Fruit fly (Drosophila melanogaster) whole organism, embryonic: ENCODE data around the gene CG43407.
A peak's percentile ranks its signal among the peaks of the same experiment; 100 is the strongest.

Experiments used
- Atf-2 ChIP-seq: fragments of 200-800 bp; sonication (Bioruptor generic); optimal IDR thresholded peaks from 2 replicates; lab custom pipeline; 2016; ENCODE audit warnings: missing biosample characterization, missing genetic modification characterization
- C15 ChIP-seq: fragments of 200-800 bp; sonication (Bioruptor generic); IDR thresholded peaks from 3 replicates; pipeline ENCODE4 v1.3.6; 2022; ENCODE audit warnings: missing biosample characterization, missing genetic modification characterization
- CG10565 ChIP-seq: fragments of 200-800 bp; sonication (Bioruptor generic); optimal IDR thresholded peaks from 3 replicates; lab custom pipeline; 2016; ENCODE audit warnings: missing biosample characterization, mild to moderate bottlenecking, missing genetic modification characterization
- CG11398 ChIP-seq: fragments of 200-800 bp; sonication (Bioruptor generic); optimal IDR thresholded peaks from 2 replicates; lab custom pipeline; 2016; ENCODE audit warnings: missing biosample characterization, missing genetic modification characterization
- CG11696 ChIP-seq: fragments of 200-800 bp; sonication (Bioruptor generic); IDR thresholded peaks from 2 replicates; pipeline ENCODE4 v1.3.6; 2022; ENCODE audit warnings: missing biosample characterization, missing genetic modification characterization
- CG12219 ChIP-seq: fragments of 200-800 bp; sonication (Bioruptor generic); optimal IDR thresholded peaks from 3 replicates; lab custom pipeline; 2018; ENCODE audit warnings: missing biosample characterization, mild to moderate bottlenecking, missing genetic modification characterization
- CG15073 ChIP-seq: fragments of 200-800 bp; sonication (Bioruptor generic); optimal IDR thresholded peaks from 2 replicates; lab custom pipeline; 2016; ENCODE audit warnings: missing biosample characterization, missing genetic modification characterization
- CG1602 ChIP-seq: fragments of 200-800 bp; sonication (Bioruptor generic); optimal IDR thresholded peaks from 3 replicates; lab custom pipeline; 2016; ENCODE audit warnings: missing biosample characterization, missing genetic modification characterization
- CG16779 ChIP-seq: fragments of 200-800 bp; sonication (Bioruptor generic); IDR thresholded peaks from 2 replicates; pipeline ENCODE4 v1.3.6; 2022; ENCODE audit warnings: missing biosample characterization, missing genetic modification characterization
- CG16815 ChIP-seq: fragments of 200-800 bp; sonication (Bioruptor generic); optimal IDR thresholded peaks from 3 replicates; lab custom pipeline; 2017; ENCODE audit warnings: missing biosample characterization, mild to moderate bottlenecking, missing genetic modification characterization
- CG17361 ChIP-seq: fragments of 200-800 bp; sonication (Bioruptor generic); IDR thresholded peaks from 3 replicates; pipeline ENCODE4 v1.3.6; 2022; ENCODE audit warnings: missing biosample characterization, missing genetic modification characterization
- CG17612 ChIP-seq: fragments of 200-800 bp; sonication (Bioruptor generic); IDR thresholded peaks from 2 replicates; pipeline ENCODE4 v1.3.6; 2022; ENCODE audit warnings: missing biosample characterization, missing genetic modification characterization
- CG2120 ChIP-seq: fragments of 200-800 bp; sonication (Bioruptor generic); optimal IDR thresholded peaks from 3 replicates; lab custom pipeline; 2016; ENCODE audit warnings: missing biosample characterization, missing genetic modification characterization
- CG31441 ChIP-seq: fragments of 200-800 bp; sonication (Bioruptor generic); IDR thresholded peaks from 2 replicates; pipeline ENCODE4 v1.3.6; 2022; ENCODE audit warnings: missing biosample characterization, missing genetic modification characterization
- CG3281 ChIP-seq: fragments of 200-800 bp; sonication (Bioruptor generic); optimal IDR thresholded peaks from 3 replicates; lab custom pipeline; 2017; ENCODE audit warnings: missing biosample characterization, mild to moderate bottlenecking, missing genetic modification characterization
- CG4360 ChIP-seq: fragments of 200-800 bp; sonication (Bioruptor generic); IDR thresholded peaks from 2 replicates; pipeline ENCODE4 v1.3.6; 2022; ENCODE audit warnings: missing biosample characterization, missing genetic modification characterization
- CG43689 ChIP-seq: fragments of 200-800 bp; sonication (Bioruptor generic); IDR thresholded peaks from 2 replicates; pipeline ENCODE4 v1.3.6; 2022; ENCODE audit warnings: missing biosample characterization, missing genetic modification characterization
- CG5953 ChIP-seq: fragments of 200-800 bp; sonication (Bioruptor generic); IDR thresholded peaks from 2 replicates; pipeline ENCODE4 v1.3.6; 2022; ENCODE audit warnings: missing biosample characterization, missing genetic modification characterization
- CG6791 ChIP-seq: fragments of 200-800 bp; sonication (Bioruptor generic); IDR thresholded peaks from 3 replicates; pipeline ENCODE4 v1.3.6; 2022; ENCODE audit warnings: missing biosample characterization, missing genetic modification characterization; ENCODE audit not compliant: partially characterized antibody
- CG6813 ChIP-seq: fragments of 200-800 bp; sonication (Bioruptor generic); optimal IDR thresholded peaks from 2 replicates; lab custom pipeline; 2017; ENCODE audit warnings: missing biosample characterization, missing genetic modification characterization, mild to moderate bottlenecking, moderate library complexity, missing genetic modification reagents
- CG6854 ChIP-seq: fragments of 200-800 bp; sonication (Bioruptor generic); optimal IDR thresholded peaks from 3 replicates; lab custom pipeline; 2017; ENCODE audit warnings: missing biosample characterization, mild to moderate bottlenecking, missing genetic modification characterization
- CG8281 ChIP-seq: fragments of 200-800 bp; sonication (Bioruptor generic); optimal IDR thresholded peaks from 2 replicates; lab custom pipeline; 2018; ENCODE audit warnings: missing biosample characterization, mild to moderate bottlenecking, missing genetic modification characterization, moderate library complexity
- CG8478 ChIP-seq: fragments of >200 bp; optimal IDR thresholded peaks from 2 replicates; lab custom pipeline; 2018
- D19B ChIP-seq: fragments of 200-800 bp; sonication (Bioruptor generic); optimal IDR thresholded peaks from 2 replicates; lab custom pipeline; 2017; ENCODE audit warnings: missing biosample characterization, mild to moderate bottlenecking, missing genetic modification characterization
- Elba2 ChIP-seq: fragments of 200-800 bp; sonication (Bioruptor generic); optimal IDR thresholded peaks from 3 replicates; lab custom pipeline; 2016; ENCODE audit warnings: missing biosample characterization, missing genetic modification characterization
- Ets97D ChIP-seq: fragments of 200-800 bp; sonication (Bioruptor generic); optimal IDR thresholded peaks from 3 replicates; lab custom pipeline; 2016; ENCODE audit warnings: missing biosample characterization, missing genetic modification characterization
- Fer1 ChIP-seq: fragments of 200-800 bp; sonication (Bioruptor generic); optimal IDR thresholded peaks from 2 replicates; lab custom pipeline; 2017; ENCODE audit warnings: missing biosample characterization, mild to moderate bottlenecking, missing genetic modification characterization
- HLH4C ChIP-seq: fragments of 200-800 bp; sonication (Bioruptor generic); IDR thresholded peaks from 3 replicates; pipeline ENCODE4 v1.3.6; 2022; ENCODE audit warnings: missing biosample characterization, missing genetic modification characterization; ENCODE audit not compliant: partially characterized antibody
- Hr78 ChIP-seq, 2 experiments: fragments of 200-800 bp in 1 of 2; fragments of >200 bp in 1 of 2; sonication (Bioruptor generic) in 1 of 2; optimal IDR thresholded peaks; 2 replicates each; lab custom pipeline; 2017 to 2019; ENCODE audit warnings: missing biosample characterization in 2 of 2, missing genetic modification characterization in 2 of 2, mild to moderate bottlenecking in 1 of 2, moderate library complexity in 1 of 2
- Jarid2 ChIP-seq: fragments of 200-800 bp; sonication (Bioruptor generic); optimal IDR thresholded peaks from 3 replicates; lab custom pipeline; 2017; ENCODE audit warnings: mild to moderate bottlenecking, missing biosample characterization, missing genetic modification reagents, missing genetic modification characterization
- Lpt ChIP-seq: fragments of >200 bp; optimal IDR thresholded peaks from 2 replicates; lab custom pipeline; 2018; ENCODE audit warnings: missing biosample characterization, missing genetic modification characterization
- MBD-R2 ChIP-seq: fragments of 200-800 bp; sonication (Bioruptor generic); IDR thresholded peaks from 2 replicates; pipeline ENCODE4 v1.3.6; 2022; ENCODE audit warnings: missing biosample characterization, missing genetic modification characterization
- Mad ChIP-seq: fragments of 200-800 bp; sonication (Bioruptor generic); optimal IDR thresholded peaks from 2 replicates; lab custom pipeline; 2016; ENCODE audit warnings: missing biosample characterization, missing genetic modification characterization
- Rfx ChIP-seq: fragments of 200-800 bp; sonication (Bioruptor generic); IDR thresholded peaks from 2 replicates; pipeline ENCODE4 v1.3.6; 2022; ENCODE audit warnings: missing biosample characterization, missing genetic modification characterization
- Sry-β ChIP-seq: fragments of 200-800 bp; sonication (Bioruptor generic); optimal IDR thresholded peaks from 2 replicates; lab custom pipeline; 2018; ENCODE audit warnings: missing biosample characterization, mild to moderate bottlenecking, missing genetic modification characterization, moderate library complexity
- TFAM ChIP-seq: fragments of 200-800 bp; sonication (Bioruptor generic); optimal IDR thresholded peaks from 2 replicates; lab custom pipeline; 2017; ENCODE audit warnings: missing biosample characterization, missing genetic modification characterization, inconsistent platforms
- amos ChIP-seq: fragments of 200-800 bp; sonication (Bioruptor generic); IDR thresholded peaks from 2 replicates; pipeline ENCODE4 v1.3.6; 2022; ENCODE audit warnings: missing biosample characterization, missing genetic modification characterization; ENCODE audit not compliant: partially characterized antibody
- dysf ChIP-seq: fragments of 200-800 bp; sonication (Bioruptor generic); IDR thresholded peaks from 3 replicates; pipeline ENCODE4 v1.3.6; 2022; ENCODE audit warnings: missing biosample characterization, missing genetic modification characterization
- fu2 ChIP-seq: fragments of 200-800 bp; sonication (Bioruptor generic); optimal IDR thresholded peaks from 2 replicates; lab custom pipeline; 2016; ENCODE audit warnings: missing biosample characterization, missing genetic modification characterization
- gsb-n ChIP-seq: fragments of 200-800 bp; sonication (Bioruptor generic); optimal IDR thresholded peaks from 3 replicates; lab custom pipeline; 2018; ENCODE audit warnings: missing biosample characterization, mild to moderate bottlenecking, missing genetic modification characterization
- hkb ChIP-seq, 2 experiments: fragments of 200-800 bp in 1 of 2; fragments of >200 bp in 1 of 2; sonication (Bioruptor generic) in 1 of 2; IDR thresholded peaks in 1 of 2; optimal IDR thresholded peaks in 1 of 2; 2 replicates each; pipeline versions ENCODE4 v1.3.6 to Lab custom; 2017 to 2022; ENCODE audit warnings: missing biosample characterization in 1 of 2, missing genetic modification characterization in 1 of 2
- lola ChIP-seq, 3 experiments: fragments of >200 bp in 2 of 3; fragments of 200-800 bp in 1 of 3; sonication (Bioruptor generic) in 1 of 3; optimal IDR thresholded peaks; 2 replicates each; lab custom pipeline; 2017 to 2019; ENCODE audit warnings: missing biosample characterization in 3 of 3, missing genetic modification characterization in 3 of 3, mild to moderate bottlenecking in 1 of 3, moderate library complexity in 1 of 3
- maf-S ChIP-seq: fragments of 200-800 bp; sonication (Bioruptor generic); optimal IDR thresholded peaks from 2 replicates; lab custom pipeline; 2016; ENCODE audit warnings: missing biosample characterization, missing genetic modification characterization
- nom ChIP-seq: fragments of 200-800 bp; sonication (Bioruptor generic); optimal IDR thresholded peaks from 2 replicates; lab custom pipeline; 2017; ENCODE audit warnings: missing biosample characterization, missing genetic modification characterization, mild to moderate bottlenecking, moderate library complexity, missing genetic modification reagents
- pb ChIP-seq: fragments of 200-800 bp; sonication (Bioruptor generic); optimal IDR thresholded peaks from 3 replicates; lab custom pipeline; 2016; ENCODE audit warnings: missing biosample characterization, missing genetic modification characterization
- ranshi ChIP-seq: fragments of 200-800 bp; sonication (Bioruptor generic); IDR thresholded peaks from 2 replicates; pipeline ENCODE4 v1.3.6; 2022; ENCODE audit warnings: missing biosample characterization, missing genetic modification characterization
- tgo ChIP-seq: fragments of 200-800 bp; sonication (Bioruptor generic); IDR thresholded peaks from 3 replicates; pipeline ENCODE4 v1.3.6; 2022; ENCODE audit warnings: missing biosample characterization, missing genetic modification characterization
- tin ChIP-seq: fragments of 200-800 bp; sonication (Bioruptor generic); optimal IDR thresholded peaks from 3 replicates; lab custom pipeline; 2016; ENCODE audit warnings: missing biosample characterization, missing genetic modification characterization
- twi ChIP-seq: fragments of 200-800 bp; optimal IDR thresholded peaks from 2 replicates; lab custom pipeline; 2019; ENCODE audit warnings: missing biosample characterization, mild to moderate bottlenecking, missing genetic modification characterization, moderate library complexity
- wek ChIP-seq: fragments of 200-800 bp; sonication (Bioruptor generic); optimal IDR thresholded peaks from 3 replicates; lab custom pipeline; 2018; ENCODE audit warnings: missing biosample characterization, mild to moderate bottlenecking, missing genetic modification characterization, moderate library complexity

CG43407 gene

DNA sequence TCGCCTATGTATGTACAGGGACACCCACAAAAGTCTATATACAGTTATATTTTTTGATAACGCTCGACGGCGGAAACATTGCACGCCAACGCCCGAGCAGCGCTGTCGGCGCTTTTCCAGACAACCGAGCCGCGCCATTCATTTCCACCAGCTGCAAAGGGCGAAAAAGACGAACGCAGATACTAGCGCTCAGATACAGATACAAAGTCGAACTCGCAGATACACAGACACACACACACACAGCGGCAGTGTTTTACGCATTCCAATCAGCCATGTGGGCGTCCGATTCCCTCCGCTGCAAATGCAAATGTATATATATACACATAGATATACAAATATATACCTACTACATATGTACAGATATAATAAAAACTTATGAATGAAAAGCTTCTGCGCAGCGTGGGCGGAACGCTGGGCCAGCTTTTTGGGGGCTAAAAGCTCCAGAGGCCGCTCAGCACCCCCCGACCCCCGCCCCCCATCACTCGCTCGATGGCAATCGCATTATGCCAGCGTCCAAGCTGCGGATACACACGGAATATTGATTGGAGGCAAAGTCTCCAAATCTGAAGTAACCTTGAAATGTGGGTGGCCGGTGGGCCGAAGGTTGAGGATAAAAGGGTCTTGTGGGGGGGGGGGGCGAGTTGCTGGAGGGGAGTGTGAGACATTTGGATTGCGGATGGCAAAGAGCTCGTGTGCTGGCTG lies 38.4 kb upstream of the CG43407 start (continued):
- TF ChIP-seq CG11398 (no peak), CG8478 (lab: Kevin White, UChicago) (no peak), CG16815 (no peak), gsb-n (tag; lab: Kevin White, UChicago) (no peak), CG3281 (GFP tag; lab: Kevin White, UChicago) (no peak), CG6813 (GFP tag; lab: Kevin White, UChicago) (no peak), wek (no peak), D19B (GFP tag; lab: Kevin White, UChicago) (no peak), C15 (GFP tag; lab: Robert Waterston, UW) (no peak), CG17612 (GFP tag; lab: Robert Waterston, UW) (no peak), lola (GFP tag; optimal IDR thresholded peaks at IDR 0.05; lab: Kevin White, UChicago) (no peak), tgo (GFP tag; lab: Robert Waterston, UW) (0 out of 3 replicates have a peak, but pooled peaks have one; percentile 48), twi (tag; lab: Kevin White, UChicago) (peak; percentile 7), CG43689 (GFP tag; lab: Robert Waterston, UW) (no peak), Sry-β (GFP tag; lab: Kevin White, UChicago) (no peak), Jarid2 (GFP tag; lab: Kevin White, UChicago) (no peak), fu2 (GFP tag; lab: Kevin White, UChicago) (no peak), ranshi (GFP tag; lab: Robert Waterston, UW) (no peak), CG15073 (no peak), TFAM (GFP tag; lab: Kevin White, UChicago) (no peak), nom (GFP tag; lab: Kevin White, UChicago) (peak; percentile 57), CG5953 (GFP tag; lab: Robert Waterston, UW) (peak; percentile 40; the same call in 1 of the 2 replicates), CG6791 (no peak), CG8281 (tag; lab: Kevin White, UChicago) (no peak), CG4360 (GFP tag; lab: Robert Waterston, UW) (no peak), HLH4C (GFP tag; lab: Robert Waterston, UW) (no peak), CG31441 (GFP tag; lab: Robert Waterston, UW) (no peak), CG2120 (no peak), tin (GFP tag; lab: Kevin White, UChicago) (no peak), pb (GFP tag; lab: Kevin White, UChicago) (no peak), CG17361 (GFP tag; lab: Robert Waterston, UW) (no peak), CG16779 (0 out of 2 replicates have a peak, but pooled peaks have one; percentile 36), amos (GFP tag; lab: Robert Waterston, UW) (peak; percentile 27; the same call in 1 of the 2 replicates), MBD-R2 (no peak), hkb (optimal IDR thresholded peaks at IDR 0.05; lab: Kevin White, UChicago) (no peak), hkb (GFP tag; IDR thresholded peaks at IDR 0.05; lab: Robert Waterston, UW) (no peak), Mad (GFP tag; lab: Kevin White, UChicago) (no peak), Hr78 (GFP tag; optimal IDR thresholded peaks at IDR 0.05; lab: Kevin White, UChicago) (peak in 1 of 2 experiments; percentile 44), dysf (GFP tag; lab: Robert Waterston, UW) (no peak), Rfx (GFP tag; lab: Robert Waterston, UW) (peak; percentile 9; the same call in 1 of the 2 replicates), CG12219 (GFP tag; lab: Kevin White, UChicago) (no peak), CG6854 (GFP tag; lab: Kevin White, UChicago) (peak; percentile 54), CG10565 (GFP tag; lab: Kevin White, UChicago) (no peak), Fer1 (GFP tag; lab: Kevin White, UChicago) (peak; percentile 14), Atf-2 (GFP tag; lab: Kevin White, UChicago) (no peak), Lpt (GFP tag; lab: Kevin White, UChicago) (no peak), maf-S (GFP tag; lab: Kevin White, UChicago) (no peak), CG1602 (GFP tag; lab: Kevin White, UChicago) (no peak), Elba2 (GFP tag; lab: Kevin White, UChicago) (no peak), Ets97D (no peak), CG11696 (GFP tag; lab: Robert Waterston, UW) (no peak)
